Worm (Caenorhabditis elegans) whole organism, L4/young adult: ENCODE data around the gene F20D6.2.

Experiments used
- W03F9.2 ChIP-seq: fragments of 150-350 bp; optimal IDR thresholded peaks from 2 replicates; lab custom pipeline; 2014; ENCODE audit warnings: missing biosample characterization, missing genetic modification characterization
- dao-5 ChIP-seq: sonication (generic microtip); optimal IDR thresholded peaks from 2 replicates; lab custom pipeline; 2016; ENCODE audit warnings: missing genotype, missing genetic modification characterization, moderate library complexity, missing compliant biosample characterization
- him-1 ChIP-seq: sonication (generic microtip); optimal IDR thresholded peaks from 2 replicates; lab custom pipeline; 2016; ENCODE audit warnings: missing genotype, missing genetic modification reagents, missing genetic modification characterization, missing compliant biosample characterization

DNA sequence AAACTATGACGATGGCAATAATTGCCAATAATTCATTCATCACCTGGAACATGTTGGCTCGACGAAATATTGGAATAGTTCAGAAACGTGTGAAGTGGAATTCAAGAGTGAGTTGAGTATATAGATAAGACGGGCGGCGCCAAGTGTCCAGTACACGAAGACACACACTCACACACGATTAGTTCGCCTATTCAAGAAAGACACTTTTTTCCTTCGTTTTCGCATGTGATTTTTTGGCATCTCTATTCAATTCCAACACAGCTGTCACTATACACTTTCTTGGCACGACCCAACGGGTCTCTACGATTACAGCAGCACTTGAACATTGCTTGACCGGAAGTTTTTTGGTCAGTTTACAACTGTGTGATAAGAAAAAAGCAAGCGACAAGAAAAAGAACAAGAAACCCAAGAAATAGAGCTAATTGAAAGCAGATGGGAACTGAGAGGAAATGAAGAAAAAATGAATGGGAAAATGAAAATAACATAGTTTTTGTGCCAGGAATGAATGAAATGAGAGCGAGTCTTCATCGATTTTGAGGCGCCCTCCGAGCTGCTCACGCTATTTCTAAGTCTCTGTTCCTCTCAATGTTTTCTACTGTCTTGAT, 31.9 kb downstream of the F20D6.2 start, which contains the start of gene K07C11.8:
- TF ChIP-seq him-1 = no peak
- TF ChIP-seq dao-5 (tag; lab: Kevin White, UChicago) = no peak
- no peak for TF ChIP-seq W03F9.2 (tag; lab: Kevin White, UChicago)
